Fruit fly (Drosophila melanogaster) whole organism, embryonic: ENCODE measurements around the gene CG14883.
A peak's percentile ranks its signal among the peaks of the same experiment; 100 is the strongest.

Source experiments
- Adf1 ChIP-seq: fragments of 200-800 bp; sonication (Bioruptor generic); IDR thresholded peaks from 2 replicates; pipeline ENCODE4 v1.3.6; 2022; ENCODE audit warnings: missing biosample characterization, missing genetic modification characterization
- BEAF-32 ChIP-seq: fragments of 200-800 bp; sonication (Bioruptor generic); optimal IDR thresholded peaks from 3 replicates; lab custom pipeline; 2017; ENCODE audit warnings: missing biosample characterization, missing genetic modification characterization, mild to moderate bottlenecking, moderate library complexity, missing genetic modification reagents
- CG11085 ChIP-seq: fragments of 200-800 bp; sonication (Bioruptor generic); IDR thresholded peaks from 2 replicates; pipeline ENCODE4 v1.3.6; 2022; ENCODE audit warnings: missing biosample characterization, missing genetic modification characterization
- CG11504 ChIP-seq: fragments of 200-800 bp; sonication (Bioruptor generic); optimal IDR thresholded peaks from 3 replicates; lab custom pipeline; 2019; ENCODE audit warnings: missing biosample characterization, mild to moderate bottlenecking, missing genetic modification characterization, moderate library complexity
- CG12071 ChIP-seq: fragments of 200-800 bp; sonication (Bioruptor generic); optimal IDR thresholded peaks from 3 replicates; lab custom pipeline; 2018; ENCODE audit warnings: missing biosample characterization, mild to moderate bottlenecking, missing genetic modification characterization
- CG12299 ChIP-seq: fragments of 200-800 bp; sonication (Bioruptor generic); optimal IDR thresholded peaks from 2 replicates; lab custom pipeline; 2018; ENCODE audit warnings: missing biosample characterization, mild to moderate bottlenecking, missing genetic modification characterization
- CG16779 ChIP-seq: fragments of 200-800 bp; sonication (Bioruptor generic); IDR thresholded peaks from 2 replicates; pipeline ENCODE4 v1.3.6; 2022; ENCODE audit warnings: missing biosample characterization, missing genetic modification characterization
- CG17802 ChIP-seq: fragments of 200-800 bp; sonication (Bioruptor generic); optimal IDR thresholded peaks from 2 replicates; lab custom pipeline; 2018; ENCODE audit warnings: missing biosample characterization, mild to moderate bottlenecking, missing genetic modification characterization, moderate library complexity
- CG1792 ChIP-seq: fragments of 200-800 bp; sonication (Bioruptor generic); optimal IDR thresholded peaks from 2 replicates; lab custom pipeline; 2016; ENCODE audit warnings: missing biosample characterization, missing genetic modification characterization
- CG18619 ChIP-seq: fragments of 200-800 bp; sonication (Bioruptor generic); optimal IDR thresholded peaks from 3 replicates; lab custom pipeline; 2017; ENCODE audit warnings: missing biosample characterization, mild to moderate bottlenecking, missing genetic modification characterization
- CG2678 ChIP-seq: fragments of 200-800 bp; sonication (Bioruptor generic); optimal IDR thresholded peaks from 3 replicates; lab custom pipeline; 2019; ENCODE audit warnings: missing biosample characterization, mild to moderate bottlenecking, missing genetic modification characterization, moderate library complexity
- CG30403 ChIP-seq: fragments of 200-800 bp; sonication (Bioruptor generic); optimal IDR thresholded peaks from 3 replicates; lab custom pipeline; 2016; ENCODE audit warnings: missing biosample characterization, missing genetic modification characterization
- CG30431 ChIP-seq: fragments of 200-800 bp; sonication (Bioruptor generic); optimal IDR thresholded peaks from 2 replicates; lab custom pipeline; 2017; ENCODE audit warnings: missing biosample characterization, missing genetic modification characterization
- CG3407 ChIP-seq: fragments of 200-800 bp; sonication (Bioruptor generic); optimal IDR thresholded peaks from 2 replicates; lab custom pipeline; 2018; ENCODE audit warnings: missing biosample characterization, mild to moderate bottlenecking, missing genetic modification characterization
- CG4360 ChIP-seq: fragments of 200-800 bp; sonication (Bioruptor generic); IDR thresholded peaks from 2 replicates; pipeline ENCODE4 v1.3.6; 2022; ENCODE audit warnings: missing biosample characterization, missing genetic modification characterization
- CG4617 ChIP-seq: fragments of 200-800 bp; sonication (Bioruptor generic); optimal IDR thresholded peaks from 3 replicates; lab custom pipeline; 2016; ENCODE audit warnings: missing biosample characterization, missing genetic modification characterization, borderline replicate concordance
- CG5953 ChIP-seq: fragments of 200-800 bp; sonication (Bioruptor generic); IDR thresholded peaks from 2 replicates; pipeline ENCODE4 v1.3.6; 2022; ENCODE audit warnings: missing biosample characterization, missing genetic modification characterization
- CG7786 ChIP-seq: fragments of 200-800 bp; sonication (Bioruptor generic); optimal IDR thresholded peaks from 2 replicates; lab custom pipeline; 2016; ENCODE audit warnings: missing biosample characterization, missing genetic modification characterization
- CG8290 ChIP-seq, 3 experiments: fragments of 200-800 bp; sonication (Bioruptor generic); optimal IDR thresholded peaks; 2 replicates each; lab custom pipeline; 2016 to 2019; ENCODE audit warnings: missing biosample characterization in 3 of 3, missing genetic modification characterization in 3 of 3, mild to moderate bottlenecking in 2 of 3, moderate library complexity in 1 of 3
- CG8765 ChIP-seq: fragments of 200-800 bp; sonication (Bioruptor generic); IDR thresholded peaks from 2 replicates; pipeline ENCODE4 v1.3.6; 2022; ENCODE audit warnings: missing biosample characterization, missing genetic modification characterization
- D19B ChIP-seq: fragments of 200-800 bp; sonication (Bioruptor generic); optimal IDR thresholded peaks from 2 replicates; lab custom pipeline; 2017; ENCODE audit warnings: missing biosample characterization, mild to moderate bottlenecking, missing genetic modification characterization
- Deaf1 ChIP-seq: fragments of 200-800 bp; optimal IDR thresholded peaks from 3 replicates; lab custom pipeline; 2019; ENCODE audit warnings: missing biosample characterization, mild to moderate bottlenecking, missing genetic modification characterization, moderate library complexity
- E2f1 ChIP-seq: fragments of 200-800 bp; sonication (Bioruptor generic); IDR thresholded peaks from 2 replicates; pipeline ENCODE4 v1.3.6; 2022; ENCODE audit warnings: missing biosample characterization, missing genetic modification characterization
- Elba2 ChIP-seq: fragments of 200-800 bp; sonication (Bioruptor generic); optimal IDR thresholded peaks from 3 replicates; lab custom pipeline; 2016; ENCODE audit warnings: missing biosample characterization, missing genetic modification characterization
- MESR4 ChIP-seq: fragments of 200-800 bp; sonication (Bioruptor generic); optimal IDR thresholded peaks from 2 replicates; lab custom pipeline; 2018; ENCODE audit warnings: missing biosample characterization, mild to moderate bottlenecking, missing genetic modification characterization, moderate library complexity
- Vsx1 ChIP-seq: fragments of 200-800 bp; sonication (Bioruptor generic); optimal IDR thresholded peaks from 2 replicates; lab custom pipeline; 2017; ENCODE audit warnings: missing biosample characterization, mild to moderate bottlenecking, missing genetic modification characterization, missing genetic modification reagents
- Xbp1 ChIP-seq: fragments of 200-800 bp; sonication (Bioruptor generic); optimal IDR thresholded peaks from 3 replicates; lab custom pipeline; 2016; ENCODE audit warnings: missing biosample characterization, mild to moderate bottlenecking, missing genetic modification characterization
- az2 ChIP-seq: fragments of 200-800 bp; sonication (Bioruptor generic); optimal IDR thresholded peaks from 3 replicates; lab custom pipeline; 2016; ENCODE audit warnings: missing biosample characterization, missing genetic modification characterization
- cas ChIP-seq: fragments of 200-800 bp; sonication (Bioruptor generic); IDR thresholded peaks from 2 replicates; pipeline ENCODE4 v1.3.6; 2022; ENCODE audit warnings: missing biosample characterization, missing genetic modification characterization
- cg ChIP-seq: fragments of 200-800 bp; sonication (Bioruptor generic); optimal IDR thresholded peaks from 3 replicates; lab custom pipeline; 2019; ENCODE audit warnings: missing biosample characterization, mild to moderate bottlenecking, missing genetic modification characterization, moderate library complexity
- chif ChIP-seq, 2 experiments: fragments of 200-800 bp; sonication (Bioruptor generic); optimal IDR thresholded peaks; 3 replicates each; lab custom pipeline; 2016; ENCODE audit warnings: missing biosample characterization in 2 of 2, missing genetic modification characterization in 2 of 2
- chinmo ChIP-seq: fragments of 200-800 bp; sonication (Bioruptor generic); IDR thresholded peaks from 4 replicates; pipeline ENCODE4 v1.3.6; 2022; ENCODE audit warnings: missing biosample characterization, missing genetic modification characterization; ENCODE audit not compliant: partially characterized antibody
- dan ChIP-seq: fragments of 200-800 bp; sonication (Bioruptor generic); IDR thresholded peaks from 2 replicates; pipeline ENCODE4 v1.3.6; 2022; ENCODE audit warnings: missing biosample characterization, missing genetic modification characterization
- dysf ChIP-seq: fragments of 200-800 bp; sonication (Bioruptor generic); IDR thresholded peaks from 3 replicates; pipeline ENCODE4 v1.3.6; 2022; ENCODE audit warnings: missing biosample characterization, missing genetic modification characterization
- gcm ChIP-seq: fragments of 200-800 bp; sonication (Bioruptor generic); optimal IDR thresholded peaks from 2 replicates; lab custom pipeline; 2019; ENCODE audit warnings: missing biosample characterization, mild to moderate bottlenecking, missing genetic modification characterization, moderate library complexity
- her ChIP-seq: fragments of 200-800 bp; sonication (Bioruptor generic); optimal IDR thresholded peaks from 2 replicates; lab custom pipeline; 2016; ENCODE audit warnings: missing biosample characterization, missing genetic modification characterization
- jumu ChIP-seq: fragments of 200-800 bp; sonication (Bioruptor generic); optimal IDR thresholded peaks from 3 replicates; lab custom pipeline; 2016; ENCODE audit warnings: missing biosample characterization, missing genetic modification characterization
- luna ChIP-seq: fragments of 200-800 bp; sonication (Bioruptor generic); optimal IDR thresholded peaks from 2 replicates; lab custom pipeline; 2016; ENCODE audit warnings: missing biosample characterization, missing genetic modification characterization
- nom ChIP-seq: fragments of 200-800 bp; sonication (Bioruptor generic); optimal IDR thresholded peaks from 2 replicates; lab custom pipeline; 2017; ENCODE audit warnings: missing biosample characterization, missing genetic modification characterization, mild to moderate bottlenecking, moderate library complexity, missing genetic modification reagents
- otp ChIP-seq: fragments of 200-800 bp; sonication (Bioruptor generic); IDR thresholded peaks from 3 replicates; pipeline ENCODE4, ENCODE4 v1.3.6; 2022; ENCODE audit warnings: missing biosample characterization, missing genetic modification characterization
- ranshi ChIP-seq: fragments of 200-800 bp; sonication (Bioruptor generic); IDR thresholded peaks from 2 replicates; pipeline ENCODE4 v1.3.6; 2022; ENCODE audit warnings: missing biosample characterization, missing genetic modification characterization
- sens ChIP-seq: fragments of 200-800 bp; sonication (Bioruptor generic); peaks from one replicate; lab custom pipeline; 2016; ENCODE audit warnings: missing biosample characterization, missing genetic modification characterization
- sob ChIP-seq: fragments of 200-800 bp; sonication (Bioruptor generic); IDR thresholded peaks from 2 replicates; pipeline ENCODE4 v1.3.6; 2022; ENCODE audit warnings: missing biosample characterization, missing genetic modification characterization
- tgo ChIP-seq: fragments of 200-800 bp; sonication (Bioruptor generic); IDR thresholded peaks from 3 replicates; pipeline ENCODE4 v1.3.6; 2022; ENCODE audit warnings: missing biosample characterization, missing genetic modification characterization
- tio ChIP-seq: fragments of 200-800 bp; sonication (Bioruptor generic); optimal IDR thresholded peaks from 2 replicates; lab custom pipeline; 2017; ENCODE audit warnings: missing biosample characterization, missing genetic modification characterization, inconsistent platforms
- tup ChIP-seq: fragments of 200-800 bp; sonication (Bioruptor generic); optimal IDR thresholded peaks from 2 replicates; lab custom pipeline; 2016; ENCODE audit warnings: missing biosample characterization, mild to moderate bottlenecking, missing genetic modification characterization, moderate library complexity
- twi ChIP-seq: fragments of 200-800 bp; optimal IDR thresholded peaks from 2 replicates; lab custom pipeline; 2019; ENCODE audit warnings: missing biosample characterization, mild to moderate bottlenecking, missing genetic modification characterization, moderate library complexity
- vvl ChIP-seq: fragments of 200-800 bp; sonication (Bioruptor generic); IDR thresholded peaks from 2 replicates; pipeline ENCODE4 v1.3.6; 2022; ENCODE audit warnings: missing biosample characterization, missing genetic modification characterization
- zen ChIP-seq: fragments of 200-800 bp; sonication (Bioruptor generic); optimal IDR thresholded peaks from 3 replicates; lab custom pipeline; 2018; ENCODE audit warnings: missing biosample characterization, mild to moderate bottlenecking, missing genetic modification characterization, moderate library complexity

The CG14883 gene

dm6 chr3R:16449187-16449973 is 6.5 kb upstream of the CG14883 start:
- TF ChIP-seq Vsx1 (peak; percentile 26), Elba2 (GFP tag; lab: Kevin White, UChicago) (peak; percentile 31), D19B (GFP tag; lab: Kevin White, UChicago) (peak; percentile 61), az2 (peak; percentile 94), BEAF-32 (GFP tag; lab: Kevin White, UChicago) (no peak), twi (tag; lab: Kevin White, UChicago) (peak; percentile 93), CG12299 (tag; lab: Kevin White, UChicago) (peak; percentile 83), tio (GFP tag; lab: Kevin White, UChicago) (no peak), chinmo (0 out of 4 replicates have a peak, but pooled peaks have one; percentile 44), CG2678 (tag; lab: Kevin White, UChicago) (peak; percentile 96), chif (GFP tag; optimal IDR thresholded peaks at IDR 0.05; lab: Kevin White, UChicago) (peak; percentile 93 to 96), dan (peak; percentile 96), gcm (peak; percentile 85), CG30431 (GFP tag; lab: Kevin White, UChicago) (peak; percentile 94), CG8765 (GFP tag; lab: Robert Waterston, UW) (peak; percentile 93), CG5953 (GFP tag; lab: Robert Waterston, UW) (peak; percentile 92), CG4360 (GFP tag; lab: Robert Waterston, UW) (peak; percentile 81), CG1792 (GFP tag; lab: Kevin White, UChicago) (peak; percentile 89), Xbp1 (GFP tag; lab: Kevin White, UChicago) (peak; percentile 93), sob (peak; percentile 91), Adf1 (GFP tag; lab: Robert Waterston, UW) (no peak), CG18619 (GFP tag; lab: Kevin White, UChicago) (peak; percentile 89), vvl (GFP tag; lab: Robert Waterston, UW) (peak; percentile 97), CG3407 (GFP tag; lab: Kevin White, UChicago) (peak; percentile 92), cg (GFP tag; lab: Kevin White, UChicago) (peak; percentile 66), CG11504 (peak; percentile 93), zen (tag; lab: Kevin White, UChicago) (peak; percentile 93), CG12071 (peak; percentile 87), ranshi (peak; percentile 95; the same call in 1 of the 2 replicates), tup (GFP tag; lab: Kevin White, UChicago) (peak; percentile 84), CG17802 (tag; lab: Kevin White, UChicago) (peak; percentile 92), her (GFP tag; lab: Kevin White, UChicago) (peak; percentile 75), dysf (peak; percentile 92), otp (peak; percentile 97), MESR4 (GFP tag; lab: Kevin White, UChicago) (peak; percentile 19), CG11085 (GFP tag; lab: Robert Waterston, UW) (peak; percentile 88), CG8290 (GFP tag; optimal IDR thresholded peaks at IDR 0.05; lab: Kevin White, UChicago) (peak; percentile 86), CG8290 (tag; optimal IDR thresholded peaks at IDR 0.05; lab: Kevin White, UChicago) (peak; percentile 83 to 93), CG4617 (GFP tag; lab: Kevin White, UChicago) (peak; percentile 67), nom (GFP tag; lab: Kevin White, UChicago) (peak; percentile 96), tgo (GFP tag; lab: Robert Waterston, UW) (peak; percentile 92), cas (GFP tag; lab: Robert Waterston, UW) (peak; percentile 75), sens (GFP tag; lab: Kevin White, UChicago) (peak; percentile 99), CG30403 (GFP tag; lab: Kevin White, UChicago) (peak; percentile 93), jumu (peak; percentile 95), luna (GFP tag; lab: Kevin White, UChicago) (no peak), E2f1 (peak; percentile 94), CG16779 (peak; percentile 84), CG7786 (GFP tag; lab: Kevin White, UChicago) (peak; percentile 91), Deaf1 (tag; lab: Kevin White, UChicago) (peak; percentile 57)
